Fruit fly (Drosophila melanogaster) whole organism, embryonic: ENCODE data around the gene Lrch.
A peak's percentile ranks its signal among the peaks of the same experiment; 100 is the strongest.

Experiments
- Abd-B ChIP-seq: fragments of 200-800 bp; sonication (Bioruptor generic); optimal IDR thresholded peaks from 2 replicates; lab custom pipeline; 2018; ENCODE audit warnings: missing biosample characterization, mild to moderate bottlenecking, missing genetic modification characterization, moderate library complexity
- CG10209 ChIP-seq: fragments of 200-800 bp; sonication (Bioruptor generic); optimal IDR thresholded peaks from 3 replicates; lab custom pipeline; 2017; ENCODE audit warnings: missing biosample characterization, mild to moderate bottlenecking, missing genetic modification characterization, missing genetic modification reagents
- CG10543 ChIP-seq: fragments of 200-800 bp; sonication (Bioruptor generic); optimal IDR thresholded peaks from 3 replicates; lab custom pipeline; 2017; ENCODE audit warnings: missing biosample characterization, mild to moderate bottlenecking, missing genetic modification characterization, moderate library complexity
- CG11504 ChIP-seq: fragments of 200-800 bp; sonication (Bioruptor generic); optimal IDR thresholded peaks from 3 replicates; lab custom pipeline; 2019; ENCODE audit warnings: missing biosample characterization, mild to moderate bottlenecking, missing genetic modification characterization, moderate library complexity
- CG11723 ChIP-seq: fragments of 200-800 bp; sonication (Bioruptor generic); optimal IDR thresholded peaks from 2 replicates; lab custom pipeline; 2017; ENCODE audit warnings: missing biosample characterization, mild to moderate bottlenecking, missing genetic modification characterization
- CG13624 ChIP-seq: fragments of 200-800 bp; sonication (Bioruptor generic); optimal IDR thresholded peaks from 2 replicates; lab custom pipeline; 2016; ENCODE audit warnings: missing biosample characterization, missing genetic modification characterization
- CG14014 ChIP-seq: fragments of 200-800 bp; sonication (Bioruptor generic); IDR thresholded peaks from 2 replicates; pipeline ENCODE4 v1.3.6; 2022; ENCODE audit warnings: missing biosample characterization, missing genetic modification characterization
- CG15479 ChIP-seq: fragments of 200-800 bp; sonication (Bioruptor generic); optimal IDR thresholded peaks from 3 replicates; lab custom pipeline; 2019; ENCODE audit warnings: missing biosample characterization, mild to moderate bottlenecking, missing genetic modification characterization, moderate library complexity
- CG1602 ChIP-seq: fragments of 200-800 bp; sonication (Bioruptor generic); optimal IDR thresholded peaks from 3 replicates; lab custom pipeline; 2016; ENCODE audit warnings: missing biosample characterization, missing genetic modification characterization
- CG16815 ChIP-seq: fragments of 200-800 bp; sonication (Bioruptor generic); optimal IDR thresholded peaks from 3 replicates; lab custom pipeline; 2017; ENCODE audit warnings: missing biosample characterization, mild to moderate bottlenecking, missing genetic modification characterization
- CG2678 ChIP-seq: fragments of 200-800 bp; sonication (Bioruptor generic); optimal IDR thresholded peaks from 3 replicates; lab custom pipeline; 2019; ENCODE audit warnings: missing biosample characterization, mild to moderate bottlenecking, missing genetic modification characterization, moderate library complexity
- CG30431 ChIP-seq: fragments of 200-800 bp; sonication (Bioruptor generic); optimal IDR thresholded peaks from 2 replicates; lab custom pipeline; 2017; ENCODE audit warnings: missing biosample characterization, missing genetic modification characterization
- CG4707 ChIP-seq: fragments of 200-800 bp; sonication (Bioruptor generic); optimal IDR thresholded peaks from 2 replicates; lab custom pipeline; 2018; ENCODE audit warnings: missing biosample characterization, mild to moderate bottlenecking, missing genetic modification characterization, moderate library complexity
- CG4854 ChIP-seq: fragments of 200-800 bp; sonication (Bioruptor generic); optimal IDR thresholded peaks from 2 replicates; lab custom pipeline; 2016; ENCODE audit warnings: missing biosample characterization, missing genetic modification characterization, inconsistent platforms
- CG5180 ChIP-seq: fragments of 200-800 bp; sonication (Bioruptor generic); optimal IDR thresholded peaks from 3 replicates; lab custom pipeline; 2017; ENCODE audit warnings: missing biosample characterization, missing genetic modification characterization, mild to moderate bottlenecking, moderate library complexity, missing genetic modification reagents
- CG6254 ChIP-seq: fragments of 200-800 bp; sonication (Bioruptor generic); optimal IDR thresholded peaks from 3 replicates; lab custom pipeline; 2017; ENCODE audit warnings: mild to moderate bottlenecking, missing biosample characterization, missing genetic modification reagents, missing genetic modification characterization
- CG8089 ChIP-seq: fragments of 200-800 bp; sonication (Bioruptor generic); optimal IDR thresholded peaks from 3 replicates; lab custom pipeline; 2016; ENCODE audit warnings: missing biosample characterization, missing genetic modification characterization
- CG8388 ChIP-seq: fragments of 200-800 bp; sonication (Bioruptor generic); optimal IDR thresholded peaks from 2 replicates; lab custom pipeline; 2019; ENCODE audit warnings: missing biosample characterization, mild to moderate bottlenecking, missing genetic modification characterization, moderate library complexity
- Camta ChIP-seq: fragments of 200-800 bp; sonication (Bioruptor generic); optimal IDR thresholded peaks from 2 replicates; lab custom pipeline; 2016; ENCODE audit warnings: missing biosample characterization, missing genetic modification characterization
- HHEX ChIP-seq: fragments of 200-800 bp; sonication (Bioruptor generic); optimal IDR thresholded peaks from 3 replicates; lab custom pipeline; 2017; ENCODE audit warnings: missing biosample characterization, mild to moderate bottlenecking, missing genetic modification characterization, missing genetic modification reagents
- HLH4C ChIP-seq: fragments of 200-800 bp; sonication (Bioruptor generic); IDR thresholded peaks from 3 replicates; pipeline ENCODE4 v1.3.6; 2022; ENCODE audit warnings: missing biosample characterization, missing genetic modification characterization; ENCODE audit not compliant: partially characterized antibody
- Hmx ChIP-seq: fragments of 200-800 bp; sonication (Bioruptor generic); optimal IDR thresholded peaks from 2 replicates; lab custom pipeline; 2016; ENCODE audit warnings: missing biosample characterization, missing genetic modification characterization
- Kr ChIP-seq: fragments of 200-800 bp; sonication (Bioruptor generic); optimal IDR thresholded peaks from 2 replicates; lab custom pipeline; 2017; ENCODE audit warnings: missing biosample characterization, mild to moderate bottlenecking, missing genetic modification characterization
- Side ChIP-seq: fragments of 200-800 bp; sonication (Bioruptor generic); optimal IDR thresholded peaks from 2 replicates; lab custom pipeline; 2016; ENCODE audit warnings: missing biosample characterization, missing genetic modification characterization
- Sin3A ChIP-seq: fragments of >200 bp; optimal IDR thresholded peaks from 2 replicates; lab custom pipeline; 2018
- Stat92E ChIP-seq, 3 experiments: fragments of >200 bp in 2 of 3; fragments of 200-800 bp in 1 of 3; sonication (Bioruptor generic) in 1 of 3; optimal IDR thresholded peaks; 2 replicates each; lab custom pipeline; 2017 to 2019; ENCODE audit warnings: missing biosample characterization in 3 of 3, missing genetic modification characterization in 3 of 3, mild to moderate bottlenecking in 1 of 3, moderate library complexity in 1 of 3
- TFAM ChIP-seq: fragments of 200-800 bp; sonication (Bioruptor generic); optimal IDR thresholded peaks from 2 replicates; lab custom pipeline; 2017; ENCODE audit warnings: missing biosample characterization, missing genetic modification characterization, inconsistent platforms
- Usf ChIP-seq: fragments of 200-800 bp; sonication (Bioruptor generic); optimal IDR thresholded peaks from 2 replicates; lab custom pipeline; 2017; ENCODE audit warnings: missing genotype, missing biosample characterization, missing genetic modification characterization
- bab2 ChIP-seq: fragments of 200-800 bp; sonication (Bioruptor generic); optimal IDR thresholded peaks from 2 replicates; lab custom pipeline; 2016; ENCODE audit warnings: missing biosample characterization, missing genetic modification characterization
- ci ChIP-seq: fragments of 200-800 bp; sonication (Bioruptor generic); IDR thresholded peaks from 3 replicates; pipeline ENCODE4 v1.3.6; 2022; ENCODE audit warnings: missing biosample characterization, missing genetic modification characterization
- corto ChIP-seq: fragments of 200-800 bp; sonication (Bioruptor generic); optimal IDR thresholded peaks from 2 replicates; lab custom pipeline; 2016; ENCODE audit warnings: missing biosample characterization, mild to moderate bottlenecking, missing genetic modification characterization, moderate library complexity
- crol ChIP-seq: fragments of 200-800 bp; sonication (Bioruptor generic); IDR thresholded peaks from 2 replicates; pipeline ENCODE4 v1.3.6; 2022; ENCODE audit warnings: missing biosample characterization, missing genetic modification characterization
- crp ChIP-seq, 2 experiments: fragments of 200-800 bp; sonication (Bioruptor generic); optimal IDR thresholded peaks; 2 replicates in 1 of 2; 3 replicates in 1 of 2; lab custom pipeline; 2017; ENCODE audit warnings: missing biosample characterization in 2 of 2, missing genetic modification characterization in 2 of 2, mild to moderate bottlenecking in 1 of 2, moderate library complexity in 1 of 2
- dan ChIP-seq: fragments of 200-800 bp; sonication (Bioruptor generic); IDR thresholded peaks from 2 replicates; pipeline ENCODE4 v1.3.6; 2022; ENCODE audit warnings: missing biosample characterization, missing genetic modification characterization
- grau ChIP-seq: fragments of 200-800 bp; optimal IDR thresholded peaks from 3 replicates; lab custom pipeline; 2019; ENCODE audit warnings: missing biosample characterization, mild to moderate bottlenecking, missing genetic modification characterization, moderate library complexity
- gsb ChIP-seq: fragments of 200-800 bp; sonication (Bioruptor generic); IDR thresholded peaks from 2 replicates; pipeline ENCODE4 v1.3.6; 2022; ENCODE audit warnings: missing biosample characterization, missing genetic modification characterization
- gt ChIP-seq: fragments of 200-800 bp; sonication (Bioruptor generic); IDR thresholded peaks from 2 replicates; pipeline ENCODE4 v1.3.6; 2022; ENCODE audit warnings: missing biosample characterization, missing genetic modification characterization
- jumu ChIP-seq: fragments of 200-800 bp; sonication (Bioruptor generic); optimal IDR thresholded peaks from 3 replicates; lab custom pipeline; 2016; ENCODE audit warnings: missing biosample characterization, missing genetic modification characterization
- klu ChIP-seq: fragments of 200-800 bp; sonication (Bioruptor generic); IDR thresholded peaks from 2 replicates; pipeline ENCODE4 v1.3.6; 2022; ENCODE audit warnings: missing biosample characterization, missing genetic modification characterization
- lab ChIP-seq: fragments of 200-800 bp; sonication (Bioruptor generic); optimal IDR thresholded peaks from 3 replicates; lab custom pipeline; 2017; ENCODE audit warnings: missing biosample characterization, missing genetic modification characterization, mild to moderate bottlenecking, moderate library complexity, missing genetic modification reagents
- maf-S ChIP-seq: fragments of 200-800 bp; sonication (Bioruptor generic); optimal IDR thresholded peaks from 2 replicates; lab custom pipeline; 2016; ENCODE audit warnings: missing biosample characterization, missing genetic modification characterization
- prd ChIP-seq, 3 experiments: fragments of >200 bp in 2 of 3; fragments of 200-800 bp in 1 of 3; sonication (Bioruptor generic) in 1 of 3; optimal IDR thresholded peaks in 2 of 3; IDR thresholded peaks in 1 of 3; 2 replicates in 2 of 3; 3 replicates in 1 of 3; pipeline versions ENCODE4 v1.3.6 to Lab custom; 2017 to 2022; ENCODE audit warnings: missing biosample characterization in 1 of 3, missing genetic modification characterization in 1 of 3
- ranshi ChIP-seq: fragments of 200-800 bp; sonication (Bioruptor generic); IDR thresholded peaks from 2 replicates; pipeline ENCODE4 v1.3.6; 2022; ENCODE audit warnings: missing biosample characterization, missing genetic modification characterization
- sens-2 ChIP-seq: fragments of 200-800 bp; sonication (Bioruptor generic); IDR thresholded peaks from 2 replicates; pipeline ENCODE4 v1.3.6; 2022; ENCODE audit warnings: missing biosample characterization, missing genetic modification characterization
- tap ChIP-seq: fragments of 200-800 bp; optimal IDR thresholded peaks from 3 replicates; lab custom pipeline; 2019; ENCODE audit warnings: missing biosample characterization, mild to moderate bottlenecking, missing genetic modification characterization, moderate library complexity
- toy ChIP-seq: fragments of 200-800 bp; sonication (Bioruptor generic); IDR thresholded peaks from 2 replicates; pipeline ENCODE4 v1.3.6; 2022; ENCODE audit warnings: missing biosample characterization, missing genetic modification characterization
- trem ChIP-seq: fragments of 200-800 bp; optimal IDR thresholded peaks from 3 replicates; lab custom pipeline; 2019; ENCODE audit warnings: missing biosample characterization, mild to moderate bottlenecking, missing genetic modification characterization, moderate library complexity
- z ChIP-seq: fragments of 200-800 bp; sonication (Bioruptor generic); IDR thresholded peaks from 3 replicates; pipeline ENCODE4 v1.3.6; 2022; ENCODE audit warnings: missing biosample characterization, missing genetic modification characterization
- zen ChIP-seq: fragments of 200-800 bp; sonication (Bioruptor generic); optimal IDR thresholded peaks from 3 replicates; lab custom pipeline; 2018; ENCODE audit warnings: missing biosample characterization, mild to moderate bottlenecking, missing genetic modification characterization, moderate library complexity
- zf30C ChIP-seq: fragments of 200-800 bp; sonication (Bioruptor generic); optimal IDR thresholded peaks from 3 replicates; lab custom pipeline; 2018; ENCODE audit warnings: missing biosample characterization, mild to moderate bottlenecking, missing genetic modification characterization

Gene Lrch

dm6 chr2L:17382318-17382717 is 1.6 kb downstream of the Lrch start (continued):
- peak; percentile 57 for TF ChIP-seq CG5180 (GFP tag; lab: Kevin White, UChicago)
- TF ChIP-seq zf30C (GFP tag; lab: Kevin White, UChicago) = no peak
- peak; percentile 25 for TF ChIP-seq TFAM (GFP tag; lab: Kevin White, UChicago)
- no peak for TF ChIP-seq toy (GFP tag; lab: Robert Waterston, UW)
- peak; percentile 19; the same call in 1 of the 2 replicates for TF ChIP-seq gsb (GFP tag; lab: Robert Waterston, UW)
- TF ChIP-seq CG2678 (tag; lab: Kevin White, UChicago) = peak; percentile 90
- TF ChIP-seq lab (GFP tag; lab: Kevin White, UChicago) = peak; percentile 82
- TF ChIP-seq dan (GFP tag; lab: Robert Waterston, UW) = no peak
- TF ChIP-seq CG4707 (GFP tag; lab: Kevin White, UChicago) = peak; percentile 44
- peak; percentile 49; the same call in 1 of the 2 replicates for TF ChIP-seq crol (GFP tag; lab: Robert Waterston, UW)
- TF ChIP-seq z = no peak
- peak; percentile 48; the same call in 1 of the 3 replicates for TF ChIP-seq ci
- TF ChIP-seq CG4854 (GFP tag; lab: Kevin White, UChicago) = peak; percentile 25
- no peak for TF ChIP-seq Sin3A (lab: Kevin White, UChicago)
- TF ChIP-seq crp (GFP tag; optimal IDR thresholded peaks at IDR 0.05; lab: Kevin White, UChicago) = peak in 1 of 2 experiments; percentile 40
- no peak for TF ChIP-seq klu
- peak; percentile 84 for TF ChIP-seq tap (tag; lab: Kevin White, UChicago)
- TF ChIP-seq CG10209 (GFP tag; lab: Kevin White, UChicago) = peak; percentile 79
- peak; percentile 7 for TF ChIP-seq Hmx (GFP tag; lab: Kevin White, UChicago)
- peak; percentile 70 for TF ChIP-seq CG10543 (GFP tag; lab: Kevin White, UChicago)
- TF ChIP-seq sens-2 (GFP tag; lab: Robert Waterston, UW) = no peak
- peak; percentile 78 for TF ChIP-seq CG11504
- TF ChIP-seq Camta (GFP tag; lab: Kevin White, UChicago) = no peak
- TF ChIP-seq bab2 (GFP tag; lab: Kevin White, UChicago) = peak; percentile 47
- TF ChIP-seq CG8089 (GFP tag; lab: Kevin White, UChicago) = peak; percentile 12
- TF ChIP-seq CG30431 (GFP tag; lab: Kevin White, UChicago) = peak; percentile 47
- peak; percentile 50 for TF ChIP-seq CG11723 (GFP tag; lab: Kevin White, UChicago)
- TF ChIP-seq Side (GFP tag; lab: Kevin White, UChicago) = no peak
- no peak for TF ChIP-seq ranshi (GFP tag; lab: Robert Waterston, UW)
- no peak for TF ChIP-seq prd (optimal IDR thresholded peaks at IDR 0.05; lab: Kevin White, UChicago)
- TF ChIP-seq prd (GFP tag; IDR thresholded peaks at IDR 0.05; lab: Robert Waterston, UW) = peak; percentile 79
- TF ChIP-seq CG14014 (GFP tag; lab: Robert Waterston, UW) = peak; percentile 60
- TF ChIP-seq CG13624 (GFP tag; lab: Kevin White, UChicago) = no peak
- TF ChIP-seq Stat92E (GFP tag; optimal IDR thresholded peaks at IDR 0.05; lab: Kevin White, UChicago) = peak in 1 of 3 experiments; percentile 73
- peak; percentile 63 for TF ChIP-seq Abd-B (GFP tag; lab: Kevin White, UChicago)
- TF ChIP-seq CG16815 (GFP tag; lab: Kevin White, UChicago) = peak; percentile 74
- no peak for TF ChIP-seq corto
- TF ChIP-seq CG6254 = peak; percentile 73
- peak; percentile 99 for TF ChIP-seq grau (tag; lab: Kevin White, UChicago)
- TF ChIP-seq CG15479 (GFP tag; lab: Kevin White, UChicago) = peak; percentile 52
- peak; percentile 41 for TF ChIP-seq CG1602 (GFP tag; lab: Kevin White, UChicago)
- TF ChIP-seq zen (tag; lab: Kevin White, UChicago) = peak; percentile 78
- TF ChIP-seq HHEX (GFP tag; lab: Kevin White, UChicago) = peak; percentile 46
- no peak for TF ChIP-seq Usf (GFP tag; lab: Kevin White, UChicago)
- TF ChIP-seq Kr (GFP tag; lab: Kevin White, UChicago) = no peak
- TF ChIP-seq maf-S (GFP tag; lab: Kevin White, UChicago) = no peak
- 0 out of 2 replicates have a peak, but pooled peaks have one; percentile 6 for TF ChIP-seq gt (GFP tag; lab: Robert Waterston, UW)
- TF ChIP-seq HLH4C = no peak
- peak; percentile 1 for TF ChIP-seq jumu
- peak; percentile 74 for TF ChIP-seq CG8388 (GFP tag; lab: Kevin White, UChicago)
- TF ChIP-seq trem = peak; percentile 70
